Worm (Caenorhabditis elegans): ENCODE measurements around the gene Y57G11C.5.

DNA sequence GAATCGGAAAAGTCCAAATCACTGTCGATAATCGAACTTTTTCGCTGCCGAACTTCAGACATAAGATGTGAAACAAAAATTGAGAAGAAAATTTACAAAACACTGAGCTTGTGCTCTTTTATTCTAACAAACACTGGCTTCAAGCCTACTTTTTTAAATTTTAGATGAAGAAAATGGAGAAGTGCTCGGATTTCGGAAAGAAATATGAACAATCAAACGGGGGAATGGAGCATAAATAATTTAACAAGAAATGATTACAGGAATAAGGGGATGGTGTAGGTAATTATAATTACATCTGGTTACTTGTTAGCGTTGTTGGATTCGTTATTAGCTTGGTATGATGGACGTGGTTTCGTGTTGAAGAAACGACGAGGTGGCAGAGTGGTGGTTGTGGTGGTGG, 6.1 kb upstream of the Y57G11C.5 start, which contains the start of gene degl-1:
- TF ChIP-seq ama-1 (optimal IDR thresholded peaks at IDR 0.05) (no peak), tbx-11 (GFP tag; IDR thresholded peaks at IDR 0.05) (no peak), pes-1 (GFP tag; IDR thresholded peaks at IDR 0.05) (no peak), flt-1 (GFP tag; IDR thresholded peaks at IDR 0.05) (no peak), ets-7 (tag; optimal IDR thresholded peaks at IDR 0.05) (no peak), ceh-13 (GFP tag; optimal IDR thresholded peaks at IDR 0.05) (no peak), scrt-1 (GFP tag; IDR thresholded peaks at IDR 0.05) (no peak), B0310.2 (tag; optimal IDR thresholded peaks at IDR 0.05) (no peak), hnd-1 (tag; optimal IDR thresholded peaks at IDR 0.05) (no peak), tra-4 (tag; optimal IDR thresholded peaks at IDR 0.05) (no peak)

Data from whole organism, early embryonic.